Fruit fly (Drosophila melanogaster) whole organism, prepupa: ENCODE data around the gene Prosbeta7.

Experiments
- CG11294 ChIP-seq: fragments of 200-800 bp; sonication (Bioruptor generic); IDR thresholded peaks from 2 replicates; pipeline ENCODE4 v1.3.6; 2022; ENCODE audit warnings: missing biosample characterization, missing genetic modification characterization
- CG11762 ChIP-seq: fragments of 200-800 bp; sonication (Bioruptor generic); optimal IDR thresholded peaks from 3 replicates; lab custom pipeline; 2016; ENCODE audit warnings: missing biosample characterization, missing genetic modification characterization; ENCODE audit not compliant: insufficient read depth
- CG15336 ChIP-seq: fragments of 200-800 bp; sonication (Bioruptor generic); IDR thresholded peaks from 2 replicates; pipeline ENCODE4 v1.3.6; 2022; ENCODE audit warnings: missing biosample characterization, missing genetic modification characterization
- CG1621 ChIP-seq: fragments of 200-800 bp; sonication (Bioruptor generic); optimal IDR thresholded peaks from 3 replicates; lab custom pipeline; 2018; ENCODE audit warnings: missing biosample characterization, mild to moderate bottlenecking, missing genetic modification characterization
- CG16779 ChIP-seq: fragments of 200-800 bp; sonication (Bioruptor generic); optimal IDR thresholded peaks from 3 replicates; lab custom pipeline; 2017; ENCODE audit warnings: missing biosample characterization, mild to moderate bottlenecking, missing genetic modification characterization
- CG31627 ChIP-seq: fragments of 200-800 bp; sonication (Bioruptor generic); optimal IDR thresholded peaks from 3 replicates; lab custom pipeline; 2016; ENCODE audit warnings: missing biosample characterization, missing genetic modification characterization
- CG4318 ChIP-seq: fragments of 200-800 bp; sonication (Bioruptor generic); optimal IDR thresholded peaks from 3 replicates; lab custom pipeline; 2017; ENCODE audit warnings: missing biosample characterization, mild to moderate bottlenecking, missing genetic modification characterization
- CG6163 ChIP-seq: fragments of 200-800 bp; sonication (Bioruptor generic); IDR thresholded peaks from 3 replicates; pipeline ENCODE4 v1.3.6; 2022; ENCODE audit warnings: missing biosample characterization, missing genetic modification characterization
- CG6276 ChIP-seq: fragments of 200-800 bp; sonication (Bioruptor generic); optimal IDR thresholded peaks from 2 replicates; lab custom pipeline; 2017; ENCODE audit warnings: missing biosample characterization, mild to moderate bottlenecking, missing genetic modification characterization
- CG6808 ChIP-seq: fragments of 200-800 bp; sonication (Bioruptor generic); optimal IDR thresholded peaks from 3 replicates; lab custom pipeline; 2017; ENCODE audit warnings: missing biosample characterization, missing genetic modification characterization, mild to moderate bottlenecking, moderate library complexity, missing genetic modification reagents
- CG7368 ChIP-seq: fragments of 200-800 bp; sonication (Bioruptor generic); optimal IDR thresholded peaks from 3 replicates; lab custom pipeline; 2016; ENCODE audit warnings: missing biosample characterization, missing genetic modification characterization
- CG8119 ChIP-seq: fragments of 200-800 bp; sonication (Bioruptor generic); IDR thresholded peaks from 3 replicates; pipeline ENCODE4 v1.3.6; 2022; ENCODE audit warnings: missing biosample characterization, missing genetic modification characterization
- CG8319 ChIP-seq: fragments of 200-800 bp; sonication (Bioruptor generic); optimal IDR thresholded peaks from 3 replicates; lab custom pipeline; 2016; ENCODE audit warnings: missing biosample characterization, missing genetic modification characterization
- CG8632 ChIP-seq: fragments of 200-800 bp; sonication (Bioruptor generic); optimal IDR thresholded peaks from 3 replicates; lab custom pipeline; 2016; ENCODE audit warnings: missing biosample characterization, missing genetic modification characterization
- CG9139 ChIP-seq: fragments of 200-800 bp; sonication (Bioruptor generic); optimal IDR thresholded peaks from 3 replicates; lab custom pipeline; 2017; ENCODE audit warnings: missing biosample characterization, mild to moderate bottlenecking, missing genetic modification characterization
- Eip78C ChIP-seq: fragments of 200-800 bp; sonication (Bioruptor generic); peaks from one replicate; lab custom pipeline; 2016; ENCODE audit warnings: missing biosample characterization, missing genetic modification characterization
- Eip93F ChIP-seq: fragments of 200-800 bp; sonication (Bioruptor generic); optimal IDR thresholded peaks from 2 replicates; lab custom pipeline; 2016; ENCODE audit warnings: missing biosample characterization, mild to moderate bottlenecking, missing genetic modification characterization
- Gug ChIP-seq: fragments of 200-800 bp; sonication (Bioruptor generic); IDR thresholded peaks from 2 replicates; pipeline ENCODE4 v1.3.6; 2022; ENCODE audit warnings: missing biosample characterization, missing genetic modification characterization
- Hr38 ChIP-seq: sonication (Bioruptor generic); optimal IDR thresholded peaks from 2 replicates; lab custom pipeline; 2016; ENCODE audit warnings: missing biosample characterization, missing genetic modification characterization
- Hr39 ChIP-seq: fragments of 200-800 bp; sonication (Bioruptor generic); optimal IDR thresholded peaks from 2 replicates; lab custom pipeline; 2016; ENCODE audit warnings: missing biosample characterization, missing genetic modification characterization
- Sox14 ChIP-seq: fragments of 200-800 bp; sonication (Bioruptor generic); optimal IDR thresholded peaks from 3 replicates; lab custom pipeline; 2016; ENCODE audit warnings: missing biosample characterization, missing genetic modification characterization
- Sox15 ChIP-seq: fragments of 200-800 bp; sonication (Bioruptor generic); optimal IDR thresholded peaks from 3 replicates; lab custom pipeline; 2016; ENCODE audit warnings: missing biosample characterization, missing genetic modification characterization
- achi ChIP-seq: fragments of 200-800 bp; sonication (Bioruptor generic); optimal IDR thresholded peaks from 3 replicates; lab custom pipeline; 2016; ENCODE audit warnings: missing biosample characterization, missing genetic modification characterization
- acj6 ChIP-seq: fragments of 200-800 bp; sonication (Bioruptor generic); optimal IDR thresholded peaks from 3 replicates; lab custom pipeline; 2016; ENCODE audit warnings: missing biosample characterization, missing genetic modification characterization
- dac ChIP-seq: fragments of 200-800 bp; sonication (Bioruptor generic); optimal IDR thresholded peaks from 2 replicates; lab custom pipeline; 2017; ENCODE audit warnings: missing biosample characterization, mild to moderate bottlenecking, missing genetic modification characterization
- dsx ChIP-seq: fragments of 200-800 bp; optimal IDR thresholded peaks from 3 replicates; lab custom pipeline; 2019; ENCODE audit warnings: missing biosample characterization, mild to moderate bottlenecking, missing genetic modification characterization, moderate library complexity; ENCODE audit not compliant: poor library complexity, severe bottlenecking
- eg ChIP-seq: fragments of 200-800 bp; sonication (Bioruptor generic); IDR thresholded peaks from 3 replicates; pipeline ENCODE4 v1.3.6; 2022; ENCODE audit warnings: missing biosample characterization, missing genetic modification characterization
- esn ChIP-seq: fragments of 200-800 bp; sonication (Bioruptor generic); optimal IDR thresholded peaks from 2 replicates; lab custom pipeline; 2016; ENCODE audit warnings: missing biosample characterization, mild to moderate bottlenecking, missing genetic modification characterization, moderate library complexity
- fkh ChIP-seq: fragments of 200-800 bp; sonication (Bioruptor generic); optimal IDR thresholded peaks from 3 replicates; lab custom pipeline; 2017; ENCODE audit warnings: missing biosample characterization, mild to moderate bottlenecking, missing genetic modification characterization, moderate library complexity
- net ChIP-seq: fragments of 200-800 bp; sonication (Bioruptor generic); optimal IDR thresholded peaks from 3 replicates; lab custom pipeline; 2016; ENCODE audit warnings: missing biosample characterization, missing genetic modification characterization
- salr ChIP-seq, 2 experiments: fragments of 200-800 bp; sonication (Bioruptor generic); optimal IDR thresholded peaks; 3 replicates each; lab custom pipeline; 2016 to 2018; ENCODE audit warnings: missing biosample characterization in 2 of 2, missing genetic modification characterization in 2 of 2, mild to moderate bottlenecking in 1 of 2
- spab ChIP-seq: fragments of 200-800 bp; sonication (Bioruptor generic); optimal IDR thresholded peaks from 2 replicates; lab custom pipeline; 2017; ENCODE audit warnings: missing biosample characterization, mild to moderate bottlenecking, missing genetic modification characterization, missing genetic modification reagents
- ss ChIP-seq, 2 experiments: fragments of 200-800 bp; sonication (Bioruptor generic); optimal IDR thresholded peaks; 2 replicates in 1 of 2; 3 replicates in 1 of 2; lab custom pipeline; 2017 to 2018; ENCODE audit warnings: mild to moderate bottlenecking in 2 of 2, missing biosample characterization in 2 of 2, missing genetic modification characterization in 2 of 2, moderate library complexity in 1 of 2
- svp ChIP-seq: fragments of 200-800 bp; sonication (Bioruptor generic); peaks from one replicate; lab custom pipeline; 2016; ENCODE audit warnings: missing biosample characterization, missing genetic modification characterization
- topi ChIP-seq: fragments of 200-800 bp; sonication (Bioruptor generic); optimal IDR thresholded peaks from 3 replicates; lab custom pipeline; 2016; ENCODE audit warnings: missing biosample characterization, missing genetic modification characterization
- vri ChIP-seq: fragments of 200-800 bp; sonication (Bioruptor generic); optimal IDR thresholded peaks from 3 replicates; lab custom pipeline; 2016; ENCODE audit warnings: missing biosample characterization, mild to moderate bottlenecking, missing genetic modification characterization

Prosbeta7 gene

dm6 chr3R:5316790-5317189 lies 41.4 kb downstream of the Prosbeta7 start:
- TF ChIP-seq spab = no peak
- TF ChIP-seq CG6276 (GFP tag; lab: Kevin White, UChicago) = peak; percentile 34
- no peak for TF ChIP-seq fkh (GFP tag; lab: Kevin White, UChicago)
- TF ChIP-seq vri (GFP tag; lab: Kevin White, UChicago) = no peak
- no peak for TF ChIP-seq CG11762 (GFP tag; lab: Kevin White, UChicago)
- TF ChIP-seq CG8632 = no peak
- TF ChIP-seq esn (GFP tag; lab: Kevin White, UChicago) = no peak
- peak; percentile 87 for TF ChIP-seq svp (GFP tag; lab: Kevin White, UChicago)
- TF ChIP-seq Gug = no peak
- TF ChIP-seq CG9139 (GFP tag; lab: Kevin White, UChicago) = no peak
- no peak for TF ChIP-seq Sox15 (GFP tag; lab: Kevin White, UChicago)
- TF ChIP-seq eg (GFP tag; lab: Robert Waterston, UW) = 0 out of 3 replicates have a peak, but pooled peaks have one; percentile 40
- TF ChIP-seq CG4318 (GFP tag; lab: Kevin White, UChicago) = no peak
- TF ChIP-seq net = no peak
- no peak for TF ChIP-seq Hr39 (GFP tag; lab: Kevin White, UChicago)
- peak; percentile 55 for TF ChIP-seq Eip78C (GFP tag; lab: Kevin White, UChicago)
- TF ChIP-seq CG15336 = no peak
- TF ChIP-seq CG31627 = no peak
- no peak for TF ChIP-seq topi (GFP tag; lab: Kevin White, UChicago)
- no peak for TF ChIP-seq CG8319 (GFP tag; lab: Kevin White, UChicago)
- TF ChIP-seq, all 60 proteins: peak for 4

DNA sequence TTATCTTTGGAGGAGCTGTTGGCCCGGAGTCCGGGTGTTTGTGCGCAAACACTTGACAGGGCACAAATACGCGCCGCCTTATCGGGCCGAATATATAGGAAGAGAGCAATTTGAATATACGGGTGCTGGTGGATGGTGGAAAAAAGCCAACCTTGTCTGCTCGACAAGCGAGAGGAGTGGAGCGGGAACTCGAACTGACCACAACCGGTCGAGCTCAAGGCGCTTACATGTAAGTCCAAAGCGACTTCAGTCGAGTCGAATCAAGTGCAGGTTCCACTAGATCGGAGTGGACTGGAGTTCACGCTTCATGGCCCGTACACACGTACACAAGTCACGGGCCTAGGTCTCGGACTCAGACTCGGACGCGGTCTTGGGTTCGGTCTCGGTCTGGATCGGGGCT lies 42.3 kb downstream of the Prosbeta7 start:
- TF ChIP-seq CG6808 (GFP tag; lab: Kevin White, UChicago) = no peak
- no peak for TF ChIP-seq CG31627
- no peak for TF ChIP-seq Sox15 (GFP tag; lab: Kevin White, UChicago)
- TF ChIP-seq CG1621 (tag; lab: Kevin White, UChicago) = peak; percentile 45
- TF ChIP-seq Sox14 (GFP tag; lab: Kevin White, UChicago) = no peak
- TF ChIP-seq Hr38 (GFP tag; lab: Kevin White, UChicago) = no peak
- TF ChIP-seq salr (GFP tag; optimal IDR thresholded peaks at IDR 0.05; lab: Kevin White, UChicago) = peak in 1 of 2 experiments; percentile 11
- no peak for TF ChIP-seq Eip93F (GFP tag; lab: Kevin White, UChicago)
- no peak for TF ChIP-seq net
- TF ChIP-seq CG8119 (GFP tag; lab: Robert Waterston, UW) = peak; percentile 24; the same call in 1 of the 3 replicates
- TF ChIP-seq Eip78C (GFP tag; lab: Kevin White, UChicago) = peak; percentile 53
- peak; percentile 5 for TF ChIP-seq CG8632
- peak; percentile 27 for TF ChIP-seq svp (GFP tag; lab: Kevin White, UChicago)
- TF ChIP-seq acj6 (GFP tag; lab: Kevin White, UChicago) = no peak
- no peak for TF ChIP-seq CG16779 (tag; lab: Kevin White, UChicago)
- TF ChIP-seq CG6163 (GFP tag; lab: Robert Waterston, UW) = no peak
- TF ChIP-seq spab = no peak
- TF ChIP-seq, all 60 proteins: peak for 6

dm6 chr3R:5315050-5315643 lies 43.0 kb downstream of the Prosbeta7 start:
- TF ChIP-seq topi (GFP tag; lab: Kevin White, UChicago) = no peak
- peak; percentile 19 for TF ChIP-seq dsx (GFP tag; lab: Kevin White, UChicago)
- peak in 1 of 2 experiments; percentile 54 for TF ChIP-seq ss (GFP tag; optimal IDR thresholded peaks at IDR 0.05; lab: Kevin White, UChicago)
- no peak for TF ChIP-seq achi (GFP tag; lab: Kevin White, UChicago)

DNA sequence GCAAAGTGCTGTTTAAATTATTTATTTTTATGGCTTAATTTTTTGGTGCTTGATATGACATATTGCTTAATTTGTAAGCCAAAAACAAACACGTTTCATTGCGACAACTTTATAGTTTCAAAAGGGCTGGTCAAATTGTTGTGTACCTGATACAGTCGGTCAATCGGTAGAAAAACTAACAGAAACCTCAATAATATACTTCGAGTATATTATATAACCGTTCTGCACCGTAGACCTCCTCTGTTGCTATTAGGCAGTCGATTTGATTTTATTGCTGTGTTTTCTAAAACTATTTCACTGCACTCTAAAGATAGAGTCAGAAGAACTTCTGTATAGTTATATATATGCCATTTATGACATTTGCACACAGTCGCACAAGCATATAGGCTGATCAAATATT lies 47.9 kb downstream of the Prosbeta7 start:
- TF ChIP-seq CG8632 (no peak), dac (GFP tag; lab: Kevin White, UChicago) (no peak), CG7368 (GFP tag; lab: Kevin White, UChicago) (no peak), CG15336 (no peak), ss (GFP tag; optimal IDR thresholded peaks at IDR 0.05; lab: Kevin White, UChicago) (no peak), CG4318 (GFP tag; lab: Kevin White, UChicago) (no peak), CG9139 (GFP tag; lab: Kevin White, UChicago) (no peak), CG11294 (GFP tag; lab: Robert Waterston, UW) (no peak)
